Worm (Caenorhabditis elegans) whole organism, midembryonic: ENCODE measurements around the gene aly-2.

Experiments
- cog-1 ChIP-seq: sonication (generic microtip); optimal IDR thresholded peaks from 2 replicates; lab custom pipeline; 2016; ENCODE audit warnings: missing genetic modification characterization, missing compliant biosample characterization
- flt-1 ChIP-seq: fragments of 200-800 bp; sonication (Bioruptor generic); IDR thresholded peaks from 2 replicates; pipeline ENCODE4 v1.3.6; 2022; ENCODE audit warnings: missing genetic modification characterization, missing compliant biosample characterization
- tab-1 ChIP-seq: fragments of 200-800 bp; sonication (Bioruptor generic); IDR thresholded peaks from 2 replicates; pipeline ENCODE4 v1.3.6; 2022; ENCODE audit warnings: missing genetic modification characterization, missing compliant biosample characterization

ce11 chrIV:9165027-9165426, 17.8 kb downstream of the aly-2 start, which contains the start of gene pcp-2:
- TF ChIP-seq cog-1, result no peak
- TF ChIP-seq flt-1, result no peak
- no peak for TF ChIP-seq tab-1 (GFP tag; lab: Robert Waterston, UW)
